Fruit fly (Drosophila melanogaster): Measurements from ENCODE around the gene RpL17.

The RpL17 gene

DNA sequence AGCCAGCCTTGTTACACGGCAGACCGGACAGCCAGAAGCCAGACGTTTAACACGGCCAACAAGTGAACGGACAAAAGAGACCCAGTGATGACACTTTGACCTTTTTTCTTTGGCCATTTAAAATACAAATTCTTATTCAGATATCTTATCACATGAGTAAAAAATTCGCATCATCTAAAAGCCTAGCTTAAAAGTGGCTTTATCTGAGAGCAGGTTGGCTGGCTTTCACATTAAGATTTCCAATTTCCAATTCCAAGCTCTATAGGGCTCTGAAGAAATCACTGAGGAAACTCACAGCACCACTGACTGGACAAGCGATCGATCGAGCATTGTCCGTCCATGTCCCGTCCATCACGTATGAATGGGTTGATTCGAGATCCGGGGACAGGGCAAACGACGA, 31.6 kb upstream of the RpL17 start:
- TF ChIP-seq CG17806 (tag; optimal IDR thresholded peaks at IDR 0.05) (peak; percentile 8), gl (tag; optimal IDR thresholded peaks at IDR 0.05) (no peak), EcR (GFP tag; optimal IDR thresholded peaks at IDR 0.05) (peak; percentile 53), CG9948 (tag; optimal IDR thresholded peaks at IDR 0.05) (peak; percentile 15), D1 (tag; optimal IDR thresholded peaks at IDR 0.05) (no peak), CG8159 (tag; optimal IDR thresholded peaks at IDR 0.05) (peak; percentile 49), CG13204 (GFP tag; optimal IDR thresholded peaks at IDR 0.05) (no peak), CG14655 (GFP tag; optimal IDR thresholded peaks at IDR 0.05) (no peak), CG8301 (tag; optimal IDR thresholded peaks at IDR 0.05) (no peak), CG4496 (GFP tag; IDR thresholded peaks at IDR 0.05) (no peak), CG15710 (tag; optimal IDR thresholded peaks at IDR 0.05) (peak; percentile 40), Snoo (tag; optimal IDR thresholded peaks at IDR 0.05) (peak; percentile 58)

dm6 chrX:6770924-6771323, 26.9 kb upstream of the RpL17 start, which contains the start of gene Coq7:
Coq7 (plus strand) TSS chrX:6771225.
- no peak for TF ChIP-seq CG8301 (tag; optimal IDR thresholded peaks at IDR 0.05)
- no peak for TF ChIP-seq Pif1B (GFP tag; optimal IDR thresholded peaks at IDR 0.05)
- TF ChIP-seq CG10348 (GFP tag; IDR thresholded peaks at IDR 0.05), result peak; percentile 55
- peak; percentile 71 for TF ChIP-seq Snoo (tag; optimal IDR thresholded peaks at IDR 0.05)
- TF ChIP-seq Pif1A (GFP tag; optimal IDR thresholded peaks at IDR 0.05), result no peak
- peak; percentile 58 for TF ChIP-seq gl (tag; optimal IDR thresholded peaks at IDR 0.05)
- peak; percentile 85 for TF ChIP-seq rn (GFP tag; IDR thresholded peaks at IDR 0.05)
- no peak for TF ChIP-seq D1 (tag; optimal IDR thresholded peaks at IDR 0.05)
- TF ChIP-seq CG9948 (tag; optimal IDR thresholded peaks at IDR 0.05), result peak; percentile 74
- no peak for TF ChIP-seq EcR (GFP tag; optimal IDR thresholded peaks at IDR 0.05)
- peak; percentile 86 for TF ChIP-seq Ets98B (GFP tag; IDR thresholded peaks at IDR 0.05)
- TF ChIP-seq CG13204 (GFP tag; optimal IDR thresholded peaks at IDR 0.05), result no peak
- TF ChIP-seq CG34367 (tag; optimal IDR thresholded peaks at IDR 0.05), result peak; percentile 74
- peak; percentile 92 for TF ChIP-seq CG4496 (GFP tag; IDR thresholded peaks at IDR 0.05)
- TF ChIP-seq CG15710 (tag; optimal IDR thresholded peaks at IDR 0.05), result peak; percentile 80
- TF ChIP-seq CG8159 (tag; optimal IDR thresholded peaks at IDR 0.05), result no peak
- TF ChIP-seq CG14655 (GFP tag; optimal IDR thresholded peaks at IDR 0.05), result no peak
- peak; percentile 94 for TF ChIP-seq fd96Ca (GFP tag; IDR thresholded peaks at IDR 0.05)
- peak; percentile 83 for TF ChIP-seq CG32121 (GFP tag; IDR thresholded peaks at IDR 0.05)
- TF ChIP-seq CG17806 (tag; optimal IDR thresholded peaks at IDR 0.05), result peak; percentile 80
- peak; percentile 33; the same call in 1 of the 2 replicates for TF ChIP-seq CG12605 (GFP tag; IDR thresholded peaks at IDR 0.05)

DNA sequence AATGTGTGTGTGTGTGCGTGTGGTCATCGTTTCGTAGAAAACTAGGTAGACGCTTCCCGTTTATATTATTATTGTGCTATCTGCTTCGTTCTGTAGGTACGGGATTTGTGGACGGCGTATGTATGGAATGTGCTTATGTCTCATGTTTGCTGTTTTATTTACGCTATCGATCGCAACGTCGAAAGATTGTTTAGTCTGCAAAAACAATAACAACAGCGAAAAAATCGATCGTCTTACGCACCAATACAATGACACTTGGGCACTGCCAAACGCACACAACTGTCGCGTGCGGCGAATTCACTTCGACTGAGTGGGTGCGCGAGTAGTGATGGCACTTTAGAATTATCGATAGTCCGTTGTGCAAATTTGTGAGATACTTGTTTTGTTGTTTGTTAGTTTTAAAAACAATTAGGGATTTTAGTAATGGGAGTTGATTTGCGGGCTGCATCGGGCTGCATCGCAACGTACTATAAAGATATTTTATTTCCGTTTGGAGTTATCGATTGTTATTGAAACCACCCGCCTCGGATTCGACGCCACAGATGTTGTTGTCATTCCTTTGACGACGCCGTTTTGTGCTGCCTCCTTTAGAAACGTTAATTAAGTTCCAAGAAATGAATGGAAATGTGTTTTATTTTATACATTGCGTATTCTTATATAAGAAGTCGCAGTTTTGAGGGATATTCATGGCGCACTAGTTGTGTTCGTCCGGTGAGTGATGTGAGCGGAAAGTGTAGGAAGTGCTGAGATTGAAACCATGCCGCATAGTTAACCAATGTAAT, 15.3 kb upstream of the RpL17 start:
- no peak for TF ChIP-seq Pif1A (GFP tag; optimal IDR thresholded peaks at IDR 0.05)
- TF ChIP-seq EcR (GFP tag; optimal IDR thresholded peaks at IDR 0.05), result peak; percentile 16
- peak; percentile 33; the same call in 1 of the 2 replicates for TF ChIP-seq Ets98B (GFP tag; IDR thresholded peaks at IDR 0.05)
- TF ChIP-seq CG4496 (GFP tag; IDR thresholded peaks at IDR 0.05), result 0 out of 3 replicates have a peak, but pooled peaks have one; percentile 30
- no peak for TF ChIP-seq CG34367 (tag; optimal IDR thresholded peaks at IDR 0.05)
- no peak for TF ChIP-seq CG10348 (GFP tag; IDR thresholded peaks at IDR 0.05)
- TF ChIP-seq CG32121 (GFP tag; IDR thresholded peaks at IDR 0.05), result no peak
- TF ChIP-seq CG9948 (tag; optimal IDR thresholded peaks at IDR 0.05), result no peak

DNA sequence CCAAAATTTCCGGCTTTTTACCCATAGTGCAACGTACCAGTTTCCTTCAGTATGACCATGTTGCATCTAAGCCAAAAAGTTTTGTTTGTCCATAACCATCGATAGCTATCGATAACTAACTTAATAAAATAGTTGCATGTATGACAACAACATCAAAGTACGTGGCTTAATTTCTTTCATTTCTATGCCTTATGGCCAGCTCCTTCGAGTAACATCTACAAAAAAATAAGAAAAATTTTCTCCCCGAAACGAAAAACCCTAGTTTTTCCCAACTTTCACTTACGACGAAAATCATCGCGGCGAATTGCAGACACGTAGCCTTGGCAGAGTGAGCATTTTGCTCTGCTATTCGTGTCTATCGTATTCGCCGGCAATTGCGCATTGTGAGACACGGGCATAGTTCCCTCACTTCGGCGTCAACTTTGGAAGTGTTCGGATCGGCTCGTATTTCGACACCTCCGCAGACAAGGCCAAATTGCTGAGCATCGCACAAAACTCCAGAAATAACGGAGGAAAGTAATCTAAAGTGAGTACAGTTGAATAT, 12.2 kb upstream of the RpL17 start, which contains the start of gene sov:
Gene sov (plus strand): TSS at position 148 of the 544 bp plus-strand sequence.
- no peak for TF ChIP-seq CG32121 (GFP tag; IDR thresholded peaks at IDR 0.05)
- 0 out of 3 replicates have a peak, but pooled peaks have one; percentile 28 for TF ChIP-seq CG4496 (GFP tag; IDR thresholded peaks at IDR 0.05)

dm6 chrX:6751964-6752363, 7.9 kb upstream of the RpL17 start:
- TF ChIP-seq Pif1A (GFP tag; optimal IDR thresholded peaks at IDR 0.05), result no peak
- no peak for TF ChIP-seq EcR (GFP tag; optimal IDR thresholded peaks at IDR 0.05)
- TF ChIP-seq D1 (tag; optimal IDR thresholded peaks at IDR 0.05), result no peak
- TF ChIP-seq fd96Ca (GFP tag; IDR thresholded peaks at IDR 0.05), result no peak
- TF ChIP-seq CG34367 (tag; optimal IDR thresholded peaks at IDR 0.05), result no peak
- TF ChIP-seq Ets98B (GFP tag; IDR thresholded peaks at IDR 0.05), result no peak
- TF ChIP-seq CG14655 (GFP tag; optimal IDR thresholded peaks at IDR 0.05), result no peak
- TF ChIP-seq rn (GFP tag; IDR thresholded peaks at IDR 0.05), result no peak
- no peak for TF ChIP-seq CG8159 (tag; optimal IDR thresholded peaks at IDR 0.05)

DNA sequence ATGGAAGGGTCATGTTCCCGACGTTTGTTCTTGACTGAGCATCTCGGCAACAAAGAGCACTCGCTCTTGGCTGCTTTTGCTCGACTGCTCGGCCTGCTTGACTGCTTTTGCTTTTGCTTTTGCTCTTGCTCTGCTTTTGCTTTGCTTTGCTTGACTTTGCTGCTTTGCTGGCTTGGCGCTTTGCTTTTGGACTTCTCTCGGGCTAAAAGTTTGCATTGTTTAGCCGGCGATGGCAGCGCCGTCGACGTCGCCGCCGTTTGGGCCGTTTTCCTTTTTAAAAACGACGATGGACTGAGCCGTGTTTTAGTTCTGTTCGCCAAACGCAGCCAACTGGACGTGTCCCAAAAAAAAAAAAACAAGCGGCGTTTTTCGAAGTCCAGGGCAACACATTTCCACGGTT, 3.2 kb upstream of the RpL17 start, which contains the start of gene CG14439:
Gene CG14439 (plus strand): TSS at position 301 of the 400 bp plus-strand sequence.
- TF ChIP-seq CG15710 (tag; optimal IDR thresholded peaks at IDR 0.05) (no peak), Pif1B (GFP tag; optimal IDR thresholded peaks at IDR 0.05) (no peak), CG8159 (tag; optimal IDR thresholded peaks at IDR 0.05) (no peak), CG10348 (GFP tag; IDR thresholded peaks at IDR 0.05) (no peak), CG34367 (tag; optimal IDR thresholded peaks at IDR 0.05) (no peak), CG17806 (tag; optimal IDR thresholded peaks at IDR 0.05) (no peak), CG32121 (GFP tag; IDR thresholded peaks at IDR 0.05) (no peak), CG4496 (GFP tag; IDR thresholded peaks at IDR 0.05) (no peak), CG13204 (GFP tag; optimal IDR thresholded peaks at IDR 0.05) (no peak), CG9948 (tag; optimal IDR thresholded peaks at IDR 0.05) (no peak), Snoo (tag; optimal IDR thresholded peaks at IDR 0.05) (no peak), D1 (tag; optimal IDR thresholded peaks at IDR 0.05) (no peak), Ets98B (GFP tag; IDR thresholded peaks at IDR 0.05) (no peak), gl (tag; optimal IDR thresholded peaks at IDR 0.05) (no peak), CG8301 (tag; optimal IDR thresholded peaks at IDR 0.05) (no peak), rn (GFP tag; IDR thresholded peaks at IDR 0.05) (no peak), CG12605 (GFP tag; IDR thresholded peaks at IDR 0.05) (no peak)

Data from whole organism, pupa.